Worm (Caenorhabditis elegans) whole organism, young adult: ENCODE measurements around the gene mrps-23.
A peak's percentile ranks its signal among the peaks of the same experiment; 100 is the strongest.

ENCODE experiments used
- C17E4.6 ChIP-seq: fragments of 200-800 bp; sonication (Bioruptor generic); IDR thresholded peaks from 2 replicates; pipeline ENCODE4 v1.3.6; 2022; ENCODE audit warnings: missing genetic modification reagents, missing genetic modification characterization, missing compliant biosample characterization
- attf-5 ChIP-seq: fragments of 200-800 bp; sonication (Bioruptor generic); optimal IDR thresholded peaks from 2 replicates; lab custom pipeline; 2018; ENCODE audit warnings: mild to moderate bottlenecking, missing genetic modification characterization, missing compliant biosample characterization
- ceh-27 ChIP-seq: fragments of 200-800 bp; sonication (Bioruptor generic); optimal IDR thresholded peaks from 2 replicates; lab custom pipeline; 2018; ENCODE audit warnings: mild to moderate bottlenecking, missing genetic modification characterization, moderate library complexity, missing compliant biosample characterization
- ceh-58 ChIP-seq: fragments of 200-800 bp; sonication (Bioruptor generic); IDR thresholded peaks from 2 replicates; pipeline ENCODE4 v1.3.6; 2022; ENCODE audit warnings: missing genetic modification characterization, missing compliant biosample characterization
- dox-1 ChIP-seq: fragments of 200-800 bp; sonication (Bioruptor generic); IDR thresholded peaks from 2 replicates; pipeline ENCODE4 v1.3.6; 2022; ENCODE audit warnings: missing genetic modification reagents, missing genetic modification characterization, missing compliant biosample characterization
- ets-4 ChIP-seq: fragments of 200-800 bp; sonication (Bioruptor generic); optimal IDR thresholded peaks from 2 replicates; lab custom pipeline; 2018; ENCODE audit warnings: mild to moderate bottlenecking, missing genetic modification characterization, missing compliant biosample characterization
- nfyb-1 ChIP-seq: fragments of 200-800 bp; sonication (Bioruptor generic); IDR thresholded peaks from 2 replicates; pipeline ENCODE4 v1.3.6; 2022; ENCODE audit warnings: missing genetic modification reagents, missing genetic modification characterization, missing compliant biosample characterization
- nhr-80 ChIP-seq: sonication (generic microtip); optimal IDR thresholded peaks from 2 replicates; lab custom pipeline; 2016; ENCODE audit warnings: missing genetic modification characterization, missing compliant biosample characterization

mrps-23 gene

ce11 chrIII:9476564-9476963, 46.9 kb downstream of the mrps-23 start:
- TF ChIP-seq nhr-80: peak; percentile 53
- TF ChIP-seq ceh-27: no peak

- TF ChIP-seq attf-5 (peak; percentile 34), nhr-80 (peak; percentile 96), ets-4 (GFP tag; lab: Kevin White, UChicago) (peak; percentile 30), ceh-58 (GFP tag; lab: Robert Waterston, UW) (no peak), C17E4.6 (GFP tag; lab: Robert Waterston, UW) (no peak), nfyb-1 (GFP tag; lab: Robert Waterston, UW) (0 out of 2 replicates have a peak, but pooled peaks have one; percentile 24), dox-1 (GFP tag; lab: Robert Waterston, UW) (0 out of 2 replicates have a peak, but pooled peaks have one; percentile 40)
Measured at ce11 chrIII:9474501-9474900, 49.0 kb downstream of the mrps-23 start.
